Worm (Caenorhabditis elegans) whole organism, L4 larva: ENCODE results near the gene T08D10.3.

Experiments
- F37D6.2 ChIP-seq: sonication (generic microtip); optimal IDR thresholded peaks from 2 replicates; lab custom pipeline; 2016; ENCODE audit warnings: mild to moderate bottlenecking, missing genetic modification characterization, missing compliant biosample characterization
- F49E8.2 ChIP-seq: sonication (generic microtip); optimal IDR thresholded peaks from 2 replicates; lab custom pipeline; 2016; ENCODE audit warnings: missing compliant biosample characterization, mild to moderate bottlenecking, missing genetic modification characterization, borderline replicate concordance
- R02D3.7 ChIP-seq: fragments of 150-350 bp; sonication (generic microtip); optimal IDR thresholded peaks from 3 replicates; lab custom pipeline; 2014; ENCODE audit warnings: missing biosample characterization, missing genetic modification characterization
- T20F7.1 ChIP-seq: fragments of 200-800 bp; sonication (Bioruptor generic); optimal IDR thresholded peaks from 2 replicates; lab custom pipeline; 2018; ENCODE audit warnings: mild to moderate bottlenecking, missing genetic modification characterization, missing compliant biosample characterization
- Y48G9A.11 ChIP-seq: fragments of 200-800 bp; sonication (Bioruptor generic); IDR thresholded peaks from 2 replicates; pipeline ENCODE4 v1.3.6; 2022; ENCODE audit warnings: missing genetic modification reagents, missing genetic modification characterization, missing compliant biosample characterization
- Y75B8A.6 ChIP-seq: fragments of 200-800 bp; sonication (Bioruptor generic); IDR thresholded peaks from 2 replicates; pipeline ENCODE4 v1.3.6; 2022; ENCODE audit warnings: missing genetic modification reagents, missing genetic modification characterization, missing compliant biosample characterization
- ZK337.2 ChIP-seq: fragments of 200-800 bp; sonication (Bioruptor generic); IDR thresholded peaks from 2 replicates; pipeline ENCODE4 v1.3.6; 2022; ENCODE audit warnings: missing genetic modification reagents, missing genetic modification characterization, missing compliant biosample characterization
- ZK546.5 ChIP-seq, 2 experiments: sonication (generic microtip); optimal IDR thresholded peaks; 2 replicates each; lab custom pipeline; 2017; ENCODE audit warnings: missing biosample characterization in 2 of 2, missing genetic modification characterization in 2 of 2
- ama-1 ChIP-seq: fragments of 150-350 bp; optimal IDR thresholded peaks from 2 replicates; lab custom pipeline; 2014; ENCODE audit warnings: inconsistent platforms, mixed read lengths
- ceh-44 ChIP-seq: fragments of 200-800 bp; sonication (Bioruptor generic); IDR thresholded peaks from 2 replicates; pipeline ENCODE4 v1.3.6; 2022; ENCODE audit warnings: missing genetic modification reagents, missing genetic modification characterization, missing compliant biosample characterization
- ceh-82 ChIP-seq: sonication (generic microtip); optimal IDR thresholded peaks from 2 replicates; lab custom pipeline; 2017; ENCODE audit warnings: missing biosample characterization, missing genetic modification characterization
- cey-2 ChIP-seq: sonication (generic microtip); optimal IDR thresholded peaks from 3 replicates; lab custom pipeline; 2017; ENCODE audit warnings: missing genetic modification characterization, mild to moderate bottlenecking, missing compliant biosample characterization, antibody characterized with exemption, borderline replicate concordance; ENCODE audit not compliant: insufficient read depth
- ctbp-1 ChIP-seq: fragments of 200-800 bp; sonication (Bioruptor generic); IDR thresholded peaks from 2 replicates; pipeline ENCODE4 v1.3.6; 2022; ENCODE audit warnings: missing genetic modification reagents, missing genetic modification characterization, missing compliant biosample characterization
- daf-12 ChIP-seq: fragments of 150-350 bp; optimal IDR thresholded peaks from 2 replicates; lab custom pipeline; 2014; ENCODE audit warnings: missing biosample characterization, missing genetic modification reagents, missing genetic modification characterization
- daf-16 ChIP-seq, 3 experiments: sonication (generic microtip); optimal IDR thresholded peaks; 2 replicates each; lab custom pipeline; 2016 to 2017; ENCODE audit warnings: missing genetic modification characterization in 3 of 3, missing genetic modification reagents in 3 of 3, mild to moderate bottlenecking in 2 of 3, missing compliant biosample characterization in 2 of 3, missing biosample characterization in 1 of 3, moderate library complexity in 1 of 3
- dmd-6 ChIP-seq: fragments of 200-800 bp; sonication (Bioruptor generic); IDR thresholded peaks from 2 replicates; pipeline ENCODE4 v1.3.6; 2022; ENCODE audit warnings: missing genetic modification reagents, missing genetic modification characterization, missing compliant biosample characterization
- dpl-1 ChIP-seq: fragments of 150-350 bp; optimal IDR thresholded peaks from 2 replicates; lab custom pipeline; 2014; ENCODE audit warnings: missing biosample characterization, missing genetic modification reagents, missing genetic modification characterization
- duxl-1 ChIP-seq: sonication (generic microtip); optimal IDR thresholded peaks from 2 replicates; lab custom pipeline; 2016; ENCODE audit warnings: mild to moderate bottlenecking, missing genetic modification characterization, moderate library complexity, missing compliant biosample characterization; ENCODE audit not compliant: poor library complexity
- dve-1 ChIP-seq: sonication (generic microtip); optimal IDR thresholded peaks from 2 replicates; lab custom pipeline; 2017; ENCODE audit warnings: antibody characterized with exemption, mild to moderate bottlenecking, missing genetic modification characterization, missing compliant biosample characterization; ENCODE audit not compliant: insufficient read depth
- fkh-10 ChIP-seq: fragments of 150-350 bp; optimal IDR thresholded peaks from 2 replicates; lab custom pipeline; 2014; ENCODE audit warnings: missing biosample characterization, missing genetic modification reagents, missing genetic modification characterization
- fos-1 ChIP-seq: fragments of 150-350 bp; optimal IDR thresholded peaks from 2 replicates; lab custom pipeline; 2014; ENCODE audit warnings: missing biosample characterization, missing genetic modification characterization
- jun-1 ChIP-seq: fragments of 150-350 bp; optimal IDR thresholded peaks from 2 replicates; lab custom pipeline; 2014; ENCODE audit warnings: missing biosample characterization, missing genetic modification reagents, missing genetic modification characterization
- lim-7 ChIP-seq: fragments of 200-800 bp; sonication (Bioruptor generic); IDR thresholded peaks from 2 replicates; pipeline ENCODE4 v1.3.6; 2022; ENCODE audit warnings: missing genetic modification characterization, missing compliant biosample characterization
- lin-1 ChIP-seq: fragments of 200-800 bp; sonication (Bioruptor generic); IDR thresholded peaks from 2 replicates; pipeline ENCODE4 v1.3.6; 2022; ENCODE audit warnings: missing genetic modification reagents, missing genetic modification characterization, missing compliant biosample characterization
- lin-13 ChIP-seq: fragments of 150-350 bp; optimal IDR thresholded peaks from 2 replicates; lab custom pipeline; 2014; ENCODE audit warnings: missing biosample characterization, missing genetic modification reagents, missing genetic modification characterization
- lin-15B ChIP-seq: fragments of 150-350 bp; sonication (generic microtip); optimal IDR thresholded peaks from 3 replicates; lab custom pipeline; 2014; ENCODE audit warnings: missing biosample characterization, missing genetic modification characterization
- lin-39 ChIP-seq: fragments of 150-350 bp; optimal IDR thresholded peaks from 2 replicates; lab custom pipeline; 2014; ENCODE audit warnings: missing biosample characterization, missing genetic modification reagents, missing genetic modification characterization
- lir-3 ChIP-seq: sonication (generic microtip); optimal IDR thresholded peaks from 2 replicates; lab custom pipeline; 2016; ENCODE audit warnings: mild to moderate bottlenecking, missing genetic modification characterization, missing compliant biosample characterization
- lsy-2 ChIP-seq, 2 experiments: fragments of 150-350 bp in 1 of 2; sonication (generic microtip) in 1 of 2; optimal IDR thresholded peaks; 2 replicates each; lab custom pipeline; 2014 to 2017; ENCODE audit warnings: missing biosample characterization in 2 of 2, missing genetic modification characterization in 2 of 2
- madf-9 ChIP-seq: fragments of 200-800 bp; sonication (Bioruptor generic); conservative IDR thresholded peaks from 2 replicates; pipeline ENCODE4 v1.3.6; 2022; ENCODE audit warnings: missing genetic modification reagents, missing genetic modification characterization, missing compliant biosample characterization
- mes-2 ChIP-seq: sonication (generic microtip); optimal IDR thresholded peaks from 2 replicates; lab custom pipeline; 2016; ENCODE audit warnings: missing genotype, mild to moderate bottlenecking, missing genetic modification characterization, missing compliant biosample characterization; ENCODE audit not compliant: poor library complexity, severe bottlenecking
- nhr-10 ChIP-seq: fragments of 150-350 bp; optimal IDR thresholded peaks from 2 replicates; lab custom pipeline; 2014; ENCODE audit warnings: missing biosample characterization, missing genetic modification characterization
- nhr-11 ChIP-seq: fragments of 150-350 bp; optimal IDR thresholded peaks from 2 replicates; lab custom pipeline; 2014; ENCODE audit warnings: missing biosample characterization, missing genetic modification characterization
- nhr-28 ChIP-seq: fragments of 150-350 bp; optimal IDR thresholded peaks from 2 replicates; lab custom pipeline; 2014; ENCODE audit warnings: missing biosample characterization, missing genetic modification characterization
- nhr-77 ChIP-seq: fragments of 150-350 bp; optimal IDR thresholded peaks from 2 replicates; lab custom pipeline; 2014; ENCODE audit warnings: missing biosample characterization, missing genetic modification characterization
- pha-4 ChIP-seq, 2 experiments: fragments of 150-350 bp in 1 of 2; fragments of 200-800 bp in 1 of 2; sonication (Bioruptor generic) in 1 of 2; IDR thresholded peaks in 1 of 2; optimal IDR thresholded peaks in 1 of 2; 2 replicates each; pipeline versions ENCODE4 v1.3.6 to Lab custom; 2014 to 2022; ENCODE audit warnings: missing genetic modification characterization in 2 of 2, missing genetic modification reagents in 2 of 2, missing biosample characterization in 1 of 2, missing compliant biosample characterization in 1 of 2
- php-3 ChIP-seq: fragments of 200-800 bp; sonication (Bioruptor generic); IDR thresholded peaks from 2 replicates; pipeline ENCODE4 v1.3.6; 2022; ENCODE audit warnings: missing genetic modification reagents, missing genetic modification characterization, missing compliant biosample characterization
- pqm-1 ChIP-seq: sonication (generic microtip); optimal IDR thresholded peaks from 2 replicates; lab custom pipeline; 2017; ENCODE audit warnings: missing biosample characterization, missing genetic modification characterization
- saeg-2 ChIP-seq: fragments of 200-800 bp; sonication (Bioruptor generic); IDR thresholded peaks from 2 replicates; pipeline ENCODE4 v1.3.6; 2022; ENCODE audit warnings: missing genetic modification reagents, missing genetic modification characterization, missing compliant biosample characterization
- snpc-1.2 ChIP-seq: fragments of 200-800 bp; sonication (Bioruptor generic); IDR thresholded peaks from 2 replicates; pipeline ENCODE4 v1.3.6; 2022; ENCODE audit warnings: missing genetic modification reagents, missing genetic modification characterization, missing compliant biosample characterization
- snpc-4 ChIP-seq: fragments of 150-350 bp; optimal IDR thresholded peaks from 2 replicates; lab custom pipeline; 2014; ENCODE audit warnings: missing biosample characterization, missing genetic modification characterization
- spr-1 ChIP-seq: sonication (generic microtip); optimal IDR thresholded peaks from 2 replicates; lab custom pipeline; 2016; ENCODE audit warnings: mild to moderate bottlenecking, missing genetic modification characterization, missing compliant biosample characterization
- spr-3 ChIP-seq: fragments of 200-800 bp; sonication (Bioruptor generic); optimal IDR thresholded peaks from 2 replicates; lab custom pipeline; 2018; ENCODE audit warnings: mild to moderate bottlenecking, missing genetic modification characterization, missing compliant biosample characterization
- zfp-3 ChIP-seq: fragments of 200-800 bp; sonication (Bioruptor generic); conservative IDR thresholded peaks from 2 replicates; pipeline ENCODE4 v1.3.6; 2022; ENCODE audit warnings: missing genetic modification reagents, missing genetic modification characterization, missing compliant biosample characterization
- zip-2 ChIP-seq: fragments of 150-350 bp; optimal IDR thresholded peaks from 2 replicates; lab custom pipeline; 2014; ENCODE audit warnings: missing biosample characterization, missing genetic modification characterization
- ztf-11 ChIP-seq: fragments of 150-350 bp; optimal IDR thresholded peaks from 2 replicates; lab custom pipeline; 2014; ENCODE audit warnings: missing biosample characterization, missing genetic modification characterization
- ztf-7 ChIP-seq: fragments of 150-350 bp; optimal IDR thresholded peaks from 2 replicates; lab custom pipeline; 2014; ENCODE audit warnings: missing biosample characterization, missing genetic modification characterization

T08D10.3 gene

DNA sequence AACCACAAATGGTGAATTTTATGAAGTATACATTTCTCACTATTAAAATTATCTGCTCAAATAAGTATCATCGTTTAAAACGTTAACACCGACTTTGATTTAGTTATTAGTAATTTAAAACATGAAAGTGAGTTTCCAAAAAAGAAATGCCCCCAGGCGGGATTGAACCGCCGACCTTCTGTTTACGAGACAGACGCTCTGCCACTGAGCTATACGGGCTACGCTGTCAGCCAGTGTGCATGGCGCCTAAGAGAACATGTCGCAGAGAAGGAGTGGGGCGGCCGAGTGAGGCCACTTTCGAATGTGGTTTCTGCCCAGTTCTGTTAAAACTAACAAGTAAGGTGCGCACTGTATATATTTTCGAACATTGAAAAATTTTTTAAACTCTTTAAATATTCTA lies 20.3 kb upstream of the T08D10.3 start (continued):
- 0 out of 2 replicates have a peak, but pooled peaks have one; percentile 12 for TF ChIP-seq Y75B8A.6 (GFP tag; lab: Robert Waterston, UW)
- no peak for TF ChIP-seq snpc-4 (tag; lab: Kevin White, UChicago)
- TF ChIP-seq nhr-10 (tag; lab: Kevin White, UChicago): no peak
- no peak for TF ChIP-seq pqm-1
- TF ChIP-seq F49E8.2 (tag; lab: Kevin White, UChicago): peak; percentile 59
- TF ChIP-seq ztf-7 (tag; lab: Kevin White, UChicago): peak; percentile 31
- TF ChIP-seq nhr-11 (tag; lab: Kevin White, UChicago): no peak
- TF ChIP-seq zfp-3 (GFP tag; lab: Robert Waterston, UW): no peak
- peak; percentile 43 for TF ChIP-seq dve-1
- TF ChIP-seq ZK546.5 (tag; optimal IDR thresholded peaks at IDR 0.05; lab: Kevin White, UChicago): no peak
- TF ChIP-seq spr-3 (GFP tag; lab: Kevin White, UChicago): peak; percentile 58
- peak; percentile 85 for TF ChIP-seq mes-2
- TF ChIP-seq snpc-1.2: peak; percentile 87
- no peak for TF ChIP-seq saeg-2 (GFP tag; lab: Robert Waterston, UW)
- no peak for TF ChIP-seq lin-15B (tag; lab: Kevin White, UChicago)
- TF ChIP-seq jun-1 (tag; lab: Kevin White, UChicago): peak; percentile 7
- TF ChIP-seq zip-2 (tag; lab: Kevin White, UChicago): peak; percentile 49
- no peak for TF ChIP-seq daf-12 (tag; lab: Kevin White, UChicago)
- TF ChIP-seq F37D6.2 (tag; lab: Kevin White, UChicago): peak; percentile 82
- peak; percentile 79 for TF ChIP-seq madf-9 (GFP tag; lab: Robert Waterston, UW)
- TF ChIP-seq dpl-1 (GFP tag; lab: Kevin White, UChicago): no peak
- TF ChIP-seq ama-1: no peak
- peak; percentile 27 for TF ChIP-seq lin-13 (GFP tag; lab: Kevin White, UChicago)
- TF ChIP-seq ztf-11 (tag; lab: Kevin White, UChicago): no peak
- TF ChIP-seq, all 104 proteins: peak for 59

DNA sequence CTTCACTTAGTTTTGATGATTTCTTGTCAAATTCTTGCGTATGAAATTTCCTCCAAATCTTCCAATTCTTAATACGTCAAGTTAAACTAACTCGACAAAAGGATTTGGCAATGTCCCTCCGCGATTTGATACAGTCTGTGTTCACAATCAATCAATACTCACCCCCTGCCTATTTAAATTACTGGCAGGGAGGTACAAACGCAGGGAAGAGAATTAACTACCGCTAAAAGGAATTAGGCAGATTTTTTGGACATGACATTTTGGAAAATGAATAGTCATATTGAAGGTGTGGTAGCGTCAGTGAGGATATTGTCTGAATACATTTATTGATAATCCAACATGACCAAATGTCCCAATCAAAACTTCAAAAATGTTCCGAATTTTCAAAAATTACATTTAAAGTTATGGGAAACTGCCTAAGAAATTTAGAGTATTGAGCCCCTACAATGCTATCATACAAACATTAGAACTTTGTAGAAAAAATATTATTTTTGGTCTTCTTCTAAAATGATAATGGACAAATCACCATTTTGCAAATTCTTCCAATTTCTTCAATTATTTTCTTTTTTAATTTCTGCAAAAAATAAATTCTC lies 17.8 kb upstream of the T08D10.3 start:
- TF ChIP-seq T20F7.1 (GFP tag; lab: Kevin White, UChicago): peak; percentile 91
- peak; percentile 95 for TF ChIP-seq lin-1 (GFP tag; lab: Robert Waterston, UW)
- peak; percentile 98 for TF ChIP-seq spr-3 (GFP tag; lab: Kevin White, UChicago)
- TF ChIP-seq ctbp-1 (GFP tag; lab: Robert Waterston, UW): peak; percentile 98
- peak; percentile 40 for TF ChIP-seq F49E8.2 (tag; lab: Kevin White, UChicago)
- TF ChIP-seq lin-13 (GFP tag; lab: Kevin White, UChicago): peak; percentile 98
- peak; percentile 55 for TF ChIP-seq cey-2 (tag; lab: Kevin White, UChicago)
- TF ChIP-seq R02D3.7 (tag; lab: Kevin White, UChicago): peak; percentile 1
- TF ChIP-seq lir-3 (tag; lab: Kevin White, UChicago): peak; percentile 90
- peak; percentile 99 for TF ChIP-seq duxl-1 (tag; lab: Kevin White, UChicago)
- TF ChIP-seq daf-16 (GFP tag; optimal IDR thresholded peaks at IDR 0.05; lab: Kevin White, UChicago): peak; percentile 96 to 98
- peak; percentile 93 for TF ChIP-seq daf-16 (tag; optimal IDR thresholded peaks at IDR 0.05; lab: Kevin White, UChicago)
- TF ChIP-seq nhr-28 (tag; lab: Kevin White, UChicago): peak; percentile 95
- TF ChIP-seq ceh-82 (tag; lab: Kevin White, UChicago): peak; percentile 66
- TF ChIP-seq ama-1: no peak
- peak; percentile 94 for TF ChIP-seq zfp-3 (GFP tag; lab: Robert Waterston, UW)
- no peak for TF ChIP-seq ceh-44 (GFP tag; lab: Robert Waterston, UW)
- peak; percentile 99 for TF ChIP-seq F37D6.2 (tag; lab: Kevin White, UChicago)
- TF ChIP-seq jun-1 (tag; lab: Kevin White, UChicago): peak; percentile 99
- peak; percentile 96 to 97 for TF ChIP-seq lsy-2 (tag; optimal IDR thresholded peaks at IDR 0.05; lab: Kevin White, UChicago)
- peak; percentile 83 for TF ChIP-seq ZK337.2 (GFP tag; lab: Robert Waterston, UW)
- peak; percentile 97 for TF ChIP-seq spr-1
- peak; percentile 53 for TF ChIP-seq snpc-4 (tag; lab: Kevin White, UChicago)
- TF ChIP-seq php-3 (GFP tag; lab: Robert Waterston, UW): peak; percentile 96
- TF ChIP-seq Y48G9A.11 (GFP tag; lab: Robert Waterston, UW): no peak; the same call in 1 of the 2 replicates
- TF ChIP-seq dmd-6 (GFP tag; lab: Robert Waterston, UW): peak; percentile 97
- TF ChIP-seq lim-7 (GFP tag; lab: Robert Waterston, UW): no peak
- TF ChIP-seq fos-1 (tag; lab: Kevin White, UChicago): peak; percentile 85
- peak; percentile 97 for TF ChIP-seq pha-4 (GFP tag; IDR thresholded peaks at IDR 0.05; lab: Robert Waterston, UW)
- peak; percentile 78 for TF ChIP-seq pha-4 (tag; optimal IDR thresholded peaks at IDR 0.05; lab: Kevin White, UChicago)
- peak; percentile 86 for TF ChIP-seq lin-39
- peak; percentile 100 for TF ChIP-seq nhr-77 (tag; lab: Kevin White, UChicago)
- peak; percentile 98 for TF ChIP-seq fkh-10 (GFP tag; lab: Kevin White, UChicago)
